Fruit fly (Drosophila melanogaster) whole organism, adult: Measurements from ENCODE around the gene Ptpmeg.

Experiments
- CG11617 ChIP-seq: fragments of 200-800 bp; sonication (Bioruptor generic); optimal IDR thresholded peaks from 2 replicates; lab custom pipeline; 2017; ENCODE audit warnings: mild to moderate bottlenecking, missing biosample characterization, missing genetic modification reagents, missing genetic modification characterization
- CG12768 ChIP-seq: fragments of 200-800 bp; sonication (Bioruptor generic); optimal IDR thresholded peaks from 2 replicates; lab custom pipeline; 2017; ENCODE audit warnings: missing biosample characterization, missing genetic modification characterization, mild to moderate bottlenecking, moderate library complexity, missing genetic modification reagents
- CG14711 ChIP-seq: fragments of 200-800 bp; sonication (Bioruptor generic); optimal IDR thresholded peaks from 2 replicates; lab custom pipeline; 2018; ENCODE audit warnings: missing biosample characterization, mild to moderate bottlenecking, missing genetic modification characterization, moderate library complexity
- CG1620 ChIP-seq: fragments of 200-800 bp; sonication (Bioruptor generic); optimal IDR thresholded peaks from 2 replicates; lab custom pipeline; 2016; ENCODE audit warnings: missing biosample characterization, missing genetic modification characterization
- CG33017 ChIP-seq: fragments of 200-800 bp; sonication (Bioruptor generic); optimal IDR thresholded peaks from 2 replicates; lab custom pipeline; 2018; ENCODE audit warnings: missing biosample characterization, mild to moderate bottlenecking, missing genetic modification characterization, moderate library complexity
- CG5204 ChIP-seq: fragments of 200-800 bp; sonication (Bioruptor generic); optimal IDR thresholded peaks from 2 replicates; lab custom pipeline; 2016; ENCODE audit warnings: missing biosample characterization, missing genetic modification characterization
- CG7045 ChIP-seq: fragments of 200-800 bp; sonication (Bioruptor generic); optimal IDR thresholded peaks from 2 replicates; lab custom pipeline; 2017; ENCODE audit warnings: missing biosample characterization, mild to moderate bottlenecking, missing genetic modification characterization
- CG7101 ChIP-seq: fragments of 200-800 bp; sonication (Bioruptor generic); optimal IDR thresholded peaks from 2 replicates; lab custom pipeline; 2018; ENCODE audit warnings: missing biosample characterization, mild to moderate bottlenecking, missing genetic modification characterization, moderate library complexity
- Clk ChIP-seq: fragments of 200-800 bp; sonication (Bioruptor generic); optimal IDR thresholded peaks from 2 replicates; lab custom pipeline; 2017; ENCODE audit warnings: missing biosample characterization, missing genetic modification characterization
- Crg-1 ChIP-seq: fragments of 200-800 bp; sonication (Bioruptor generic); optimal IDR thresholded peaks from 2 replicates; lab custom pipeline; 2016; ENCODE audit warnings: missing biosample characterization, missing genetic modification characterization
- Hr96 ChIP-seq: fragments of 200-800 bp; sonication (Bioruptor generic); optimal IDR thresholded peaks from 2 replicates; lab custom pipeline; 2016; ENCODE audit warnings: missing biosample characterization, missing genetic modification characterization
- Mnt ChIP-seq: fragments of 200-800 bp; sonication (Bioruptor generic); optimal IDR thresholded peaks from 2 replicates; lab custom pipeline; 2016; ENCODE audit warnings: missing biosample characterization, mild to moderate bottlenecking, missing genetic modification characterization
- bab1 ChIP-seq: fragments of 200-800 bp; sonication (Bioruptor generic); optimal IDR thresholded peaks from 3 replicates; lab custom pipeline; 2019; ENCODE audit warnings: missing biosample characterization, mild to moderate bottlenecking, missing genetic modification characterization, moderate library complexity
- cic ChIP-seq: fragments of 200-800 bp; sonication (Bioruptor generic); optimal IDR thresholded peaks from 2 replicates; lab custom pipeline; 2017; ENCODE audit warnings: missing biosample characterization, mild to moderate bottlenecking, missing genetic modification characterization, moderate library complexity
- cnc ChIP-seq, 2 experiments: fragments of >200 bp; optimal IDR thresholded peaks; 2 replicates each; lab custom pipeline; 2017
- kay ChIP-seq: fragments of 200-800 bp; sonication (Bioruptor generic); peaks from one replicate; lab custom pipeline; 2016; ENCODE audit warnings: missing biosample characterization, missing genetic modification characterization, borderline replicate concordance
- ovo ChIP-seq: fragments of 200-800 bp; sonication (Bioruptor generic); optimal IDR thresholded peaks from 2 replicates; lab custom pipeline; 2016; ENCODE audit warnings: missing biosample characterization, missing genetic modification characterization
- pad ChIP-seq: fragments of 200-800 bp; sonication (Bioruptor generic); optimal IDR thresholded peaks from 3 replicates; lab custom pipeline; 2017; ENCODE audit warnings: missing biosample characterization, missing genetic modification characterization, mild to moderate bottlenecking, moderate library complexity, missing genetic modification reagents
- tj ChIP-seq: fragments of 200-800 bp; sonication (Bioruptor generic); optimal IDR thresholded peaks from 3 replicates; lab custom pipeline; 2017; ENCODE audit warnings: missing biosample characterization, mild to moderate bottlenecking, missing genetic modification characterization, moderate library complexity
- toe ChIP-seq: fragments of 200-800 bp; sonication (Bioruptor generic); optimal IDR thresholded peaks from 2 replicates; lab custom pipeline; 2016; ENCODE audit warnings: missing biosample characterization, missing genetic modification characterization

Ptpmeg gene

DNA sequence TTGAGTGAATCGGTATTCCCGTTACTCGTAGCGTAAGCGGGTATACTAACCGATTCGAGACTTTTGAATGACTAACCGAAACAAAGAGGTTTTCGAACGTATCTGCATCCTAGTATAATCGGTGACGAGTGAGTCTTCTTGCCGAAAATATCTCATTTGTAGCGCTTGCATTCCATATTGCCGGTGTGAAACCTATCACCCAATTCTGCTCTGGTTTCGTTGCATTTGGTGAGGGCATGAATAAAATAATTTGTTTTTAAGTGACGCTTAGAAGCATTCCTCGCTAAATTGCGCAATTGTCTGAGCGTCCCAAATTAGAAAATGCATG lies 7.9 kb upstream of the Ptpmeg start:
- TF ChIP-seq CG33017 (no peak), pad (GFP tag; lab: Kevin White, UChicago) (no peak), toe (GFP tag; lab: Kevin White, UChicago) (no peak), Crg-1 (GFP tag; lab: Kevin White, UChicago) (no peak), CG11617 (GFP tag; lab: Kevin White, UChicago) (no peak), CG1620 (GFP tag; lab: Kevin White, UChicago) (no peak), cnc (optimal IDR thresholded peaks at IDR 0.05; lab: Kevin White, UChicago) (no peak), Mnt (no peak), CG12768 (GFP tag; lab: Kevin White, UChicago) (no peak), CG14711 (tag; lab: Kevin White, UChicago) (no peak), cic (GFP tag; lab: Kevin White, UChicago) (no peak), ovo (GFP tag; lab: Kevin White, UChicago) (no peak), CG7045 (GFP tag; lab: Kevin White, UChicago) (no peak), CG7101 (tag; lab: Kevin White, UChicago) (no peak), tj (GFP tag; lab: Kevin White, UChicago) (no peak), Clk (GFP tag; lab: Kevin White, UChicago) (no peak)

DNA sequence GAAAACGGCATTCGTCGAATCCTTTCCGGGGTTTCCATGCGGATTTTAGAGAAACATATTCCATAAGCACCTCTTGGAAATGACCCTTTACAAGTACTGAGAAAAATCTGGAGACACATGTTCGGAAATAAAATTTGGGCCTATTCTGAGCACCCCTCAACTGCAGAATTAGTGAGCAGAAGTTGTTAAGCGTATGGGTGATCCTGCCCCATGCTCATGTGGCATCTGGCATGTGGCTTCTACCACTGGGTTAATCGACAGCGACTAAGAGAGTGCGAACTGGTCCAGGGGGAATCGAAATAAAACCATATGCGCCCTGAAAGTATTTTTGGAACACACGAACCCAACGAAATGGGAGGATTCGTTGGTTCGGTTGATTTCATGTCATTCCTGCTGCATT lies 7.1 kb upstream of the Ptpmeg start:
- TF ChIP-seq CG12768 (GFP tag; lab: Kevin White, UChicago) (no peak), Mnt (no peak), Hr96 (GFP tag; lab: Kevin White, UChicago) (no peak), bab1 (GFP tag; lab: Kevin White, UChicago) (no peak), CG7045 (GFP tag; lab: Kevin White, UChicago) (no peak), toe (GFP tag; lab: Kevin White, UChicago) (no peak), CG1620 (GFP tag; lab: Kevin White, UChicago) (no peak), CG33017 (no peak), CG14711 (tag; lab: Kevin White, UChicago) (no peak), tj (GFP tag; lab: Kevin White, UChicago) (no peak), CG5204 (GFP tag; lab: Kevin White, UChicago) (no peak), Crg-1 (GFP tag; lab: Kevin White, UChicago) (no peak)

- TF ChIP-seq CG14711 (tag; lab: Kevin White, UChicago) (no peak), cic (GFP tag; lab: Kevin White, UChicago) (no peak), Crg-1 (GFP tag; lab: Kevin White, UChicago) (no peak), CG5204 (GFP tag; lab: Kevin White, UChicago) (no peak), bab1 (GFP tag; lab: Kevin White, UChicago) (no peak), cnc (optimal IDR thresholded peaks at IDR 0.05; lab: Kevin White, UChicago) (no peak), pad (GFP tag; lab: Kevin White, UChicago) (no peak), Mnt (no peak), CG33017 (no peak), CG1620 (GFP tag; lab: Kevin White, UChicago) (no peak), CG12768 (GFP tag; lab: Kevin White, UChicago) (no peak), toe (GFP tag; lab: Kevin White, UChicago) (no peak)
Measured at dm6 chr3L:321495-321894, 6.4 kb upstream of the Ptpmeg start.

DNA sequence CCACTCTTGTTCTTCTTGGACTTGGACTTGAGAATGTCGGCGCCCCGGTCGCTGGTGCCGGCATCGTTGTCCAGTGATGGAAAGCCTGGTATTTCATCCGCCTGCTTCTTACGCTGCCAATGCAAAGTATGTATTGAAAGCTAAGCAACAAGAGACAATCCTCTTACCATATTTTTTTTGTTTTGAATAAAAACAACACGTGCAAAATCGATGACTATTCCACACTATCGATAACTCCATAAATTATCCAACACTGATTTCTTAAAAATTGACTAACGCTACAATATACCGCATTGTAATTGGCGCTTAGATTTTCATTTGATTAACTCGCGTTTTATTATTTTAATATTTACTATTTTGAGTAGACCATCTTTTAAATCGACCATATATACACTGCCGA lies 3.4 kb upstream of the Ptpmeg start, which contains the start of gene CG32344:
TSS of gene CG32344 (minus strand) at position 235 of the 400 bp plus-strand sequence.
- TF ChIP-seq bab1 (GFP tag; lab: Kevin White, UChicago), result peak; percentile 23
- TF ChIP-seq cnc (optimal IDR thresholded peaks at IDR 0.05; lab: Kevin White, UChicago), result no peak
- no peak for TF ChIP-seq tj (GFP tag; lab: Kevin White, UChicago)
- TF ChIP-seq Crg-1 (GFP tag; lab: Kevin White, UChicago), result no peak
- TF ChIP-seq CG7045 (GFP tag; lab: Kevin White, UChicago), result no peak
- TF ChIP-seq CG1620 (GFP tag; lab: Kevin White, UChicago), result peak; percentile 17
- no peak for TF ChIP-seq Clk (GFP tag; lab: Kevin White, UChicago)
- peak; percentile 12 for TF ChIP-seq CG14711 (tag; lab: Kevin White, UChicago)
- TF ChIP-seq CG11617 (GFP tag; lab: Kevin White, UChicago), result no peak
- no peak for TF ChIP-seq ovo (GFP tag; lab: Kevin White, UChicago)
- peak; percentile 98 for TF ChIP-seq Mnt
- TF ChIP-seq Hr96 (GFP tag; lab: Kevin White, UChicago), result no peak
- TF ChIP-seq pad (GFP tag; lab: Kevin White, UChicago), result peak; percentile 13
- TF ChIP-seq CG5204 (GFP tag; lab: Kevin White, UChicago), result no peak
- TF ChIP-seq CG33017, result no peak
- no peak for TF ChIP-seq CG12768 (GFP tag; lab: Kevin White, UChicago)
- no peak for TF ChIP-seq kay (GFP tag; lab: Kevin White, UChicago)
- TF ChIP-seq toe (GFP tag; lab: Kevin White, UChicago), result no peak
- no peak for TF ChIP-seq cic (GFP tag; lab: Kevin White, UChicago)
- peak; percentile 9 for TF ChIP-seq CG7101 (tag; lab: Kevin White, UChicago)

dm6 chr3L:329153-329698 lies 1.3 kb downstream of the Ptpmeg start:
- TF ChIP-seq pad (GFP tag; lab: Kevin White, UChicago), result no peak
- TF ChIP-seq Crg-1 (GFP tag; lab: Kevin White, UChicago), result no peak
- no peak for TF ChIP-seq CG1620 (GFP tag; lab: Kevin White, UChicago)
- no peak for TF ChIP-seq Mnt
- TF ChIP-seq ovo (GFP tag; lab: Kevin White, UChicago), result no peak
- no peak for TF ChIP-seq CG7101 (tag; lab: Kevin White, UChicago)
- no peak for TF ChIP-seq CG5204 (GFP tag; lab: Kevin White, UChicago)
- no peak for TF ChIP-seq tj (GFP tag; lab: Kevin White, UChicago)
- TF ChIP-seq Clk (GFP tag; lab: Kevin White, UChicago), result no peak
- no peak for TF ChIP-seq toe (GFP tag; lab: Kevin White, UChicago)
